Worm (Caenorhabditis elegans) whole organism, L4 larva: Measurements from ENCODE around the gene C38D9.2.

ENCODE experiments used
- F49E8.2 ChIP-seq: sonication (generic microtip); optimal IDR thresholded peaks from 2 replicates; lab custom pipeline; 2016; ENCODE audit warnings: missing compliant biosample characterization, mild to moderate bottlenecking, missing genetic modification characterization, borderline replicate concordance
- R02D3.7 ChIP-seq: fragments of 150-350 bp; sonication (generic microtip); optimal IDR thresholded peaks from 3 replicates; lab custom pipeline; 2014; ENCODE audit warnings: missing biosample characterization, missing genetic modification characterization
- Y105C5A.15 ChIP-seq: fragments of 200-800 bp; sonication (Bioruptor generic); IDR thresholded peaks from 2 replicates; pipeline ENCODE4 v1.3.6; 2022; ENCODE audit warnings: missing genetic modification characterization, missing compliant biosample characterization
- Y48G9A.11 ChIP-seq: fragments of 200-800 bp; sonication (Bioruptor generic); IDR thresholded peaks from 2 replicates; pipeline ENCODE4 v1.3.6; 2022; ENCODE audit warnings: missing genetic modification reagents, missing genetic modification characterization, missing compliant biosample characterization
- ZK546.5 ChIP-seq, 2 experiments: sonication (generic microtip); optimal IDR thresholded peaks; 2 replicates each; lab custom pipeline; 2017; ENCODE audit warnings: missing biosample characterization in 2 of 2, missing genetic modification characterization in 2 of 2
- aha-1 ChIP-seq: fragments of 150-350 bp; peaks from one replicate; lab custom pipeline; 2014; ENCODE audit warnings: missing biosample characterization, missing genetic modification characterization
- ceh-20 ChIP-seq: fragments of 200-800 bp; sonication (Bioruptor generic); IDR thresholded peaks from 2 replicates; pipeline ENCODE4 v1.3.6; 2022; ENCODE audit warnings: missing genetic modification reagents, missing genetic modification characterization, missing compliant biosample characterization
- ceh-28 ChIP-seq: fragments of 150-350 bp; optimal IDR thresholded peaks from 2 replicates; lab custom pipeline; 2014; ENCODE audit warnings: missing biosample characterization, missing genetic modification reagents, missing genetic modification characterization
- ceh-62 ChIP-seq: sonication (generic microtip); optimal IDR thresholded peaks from 2 replicates; lab custom pipeline; 2017; ENCODE audit warnings: missing biosample characterization, missing genetic modification characterization
- ces-1 ChIP-seq: fragments of 150-350 bp; sonication (generic microtip); optimal IDR thresholded peaks from 4 replicates; lab custom pipeline; 2014; ENCODE audit warnings: missing biosample characterization, missing genetic modification reagents, missing genetic modification characterization
- ctbp-1 ChIP-seq: fragments of 200-800 bp; sonication (Bioruptor generic); IDR thresholded peaks from 2 replicates; pipeline ENCODE4 v1.3.6; 2022; ENCODE audit warnings: missing genetic modification reagents, missing genetic modification characterization, missing compliant biosample characterization
- daf-16 ChIP-seq, 3 experiments: sonication (generic microtip); optimal IDR thresholded peaks; 2 replicates each; lab custom pipeline; 2016 to 2017; ENCODE audit warnings: missing genetic modification characterization in 3 of 3, missing genetic modification reagents in 3 of 3, mild to moderate bottlenecking in 2 of 3, missing compliant biosample characterization in 2 of 3, missing biosample characterization in 1 of 3, moderate library complexity in 1 of 3
- daf-8 ChIP-seq: fragments of 200-800 bp; sonication (Bioruptor generic); IDR thresholded peaks from 2 replicates; pipeline ENCODE4 v1.3.6; 2022; ENCODE audit warnings: missing genetic modification characterization, missing compliant biosample characterization
- dmd-9 ChIP-seq: fragments of 200-800 bp; sonication (Bioruptor generic); IDR thresholded peaks from 2 replicates; pipeline ENCODE4 v1.3.6; 2022; ENCODE audit warnings: missing genetic modification reagents, missing genetic modification characterization, missing compliant biosample characterization
- dpl-1 ChIP-seq: fragments of 150-350 bp; optimal IDR thresholded peaks from 2 replicates; lab custom pipeline; 2014; ENCODE audit warnings: missing biosample characterization, missing genetic modification reagents, missing genetic modification characterization
- duxl-1 ChIP-seq: sonication (generic microtip); optimal IDR thresholded peaks from 2 replicates; lab custom pipeline; 2016; ENCODE audit warnings: mild to moderate bottlenecking, missing genetic modification characterization, moderate library complexity, missing compliant biosample characterization; ENCODE audit not compliant: poor library complexity
- fkh-10 ChIP-seq: fragments of 150-350 bp; optimal IDR thresholded peaks from 2 replicates; lab custom pipeline; 2014; ENCODE audit warnings: missing biosample characterization, missing genetic modification reagents, missing genetic modification characterization
- fos-1 ChIP-seq: fragments of 150-350 bp; optimal IDR thresholded peaks from 2 replicates; lab custom pipeline; 2014; ENCODE audit warnings: missing biosample characterization, missing genetic modification characterization
- hlh-11 ChIP-seq: fragments of 200-800 bp; sonication (Bioruptor generic); optimal IDR thresholded peaks from 2 replicates; lab custom pipeline; 2018; ENCODE audit warnings: mild to moderate bottlenecking, missing genetic modification characterization, missing compliant biosample characterization
- lin-15B ChIP-seq: fragments of 150-350 bp; sonication (generic microtip); optimal IDR thresholded peaks from 3 replicates; lab custom pipeline; 2014; ENCODE audit warnings: missing biosample characterization, missing genetic modification characterization
- lin-38 ChIP-seq: fragments of 200-800 bp; sonication (Bioruptor generic); IDR thresholded peaks from 2 replicates; pipeline ENCODE4 v1.3.6; 2022; ENCODE audit warnings: missing genetic modification reagents, missing genetic modification characterization, missing compliant biosample characterization
- lir-3 ChIP-seq: sonication (generic microtip); optimal IDR thresholded peaks from 2 replicates; lab custom pipeline; 2016; ENCODE audit warnings: mild to moderate bottlenecking, missing genetic modification characterization, missing compliant biosample characterization
- madf-5 ChIP-seq, 2 experiments: fragments of 200-800 bp; sonication (Bioruptor generic); IDR thresholded peaks; 2 replicates each; pipeline ENCODE4 v1.3.6; 2022; ENCODE audit warnings: missing compliant biosample characterization in 2 of 2, missing genetic modification characterization in 2 of 2
- mxl-2 ChIP-seq: fragments of 200-800 bp; sonication (Bioruptor generic); conservative IDR thresholded peaks from 2 replicates; pipeline ENCODE4 v1.3.6; 2022; ENCODE audit warnings: missing genetic modification reagents, missing genetic modification characterization, missing compliant biosample characterization
- nhr-10 ChIP-seq: fragments of 150-350 bp; optimal IDR thresholded peaks from 2 replicates; lab custom pipeline; 2014; ENCODE audit warnings: missing biosample characterization, missing genetic modification characterization
- nhr-102 ChIP-seq: sonication (generic microtip); optimal IDR thresholded peaks from 2 replicates; lab custom pipeline; 2016; ENCODE audit warnings: mild to moderate bottlenecking, missing genetic modification characterization, moderate library complexity, missing compliant biosample characterization
- nhr-111 ChIP-seq: fragments of 200-800 bp; sonication (Bioruptor generic); optimal IDR thresholded peaks from 2 replicates; lab custom pipeline; 2018; ENCODE audit warnings: mild to moderate bottlenecking, missing genetic modification characterization, missing compliant biosample characterization
- nhr-25 ChIP-seq: sonication (generic microtip); optimal IDR thresholded peaks from 2 replicates; lab custom pipeline; 2017; ENCODE audit warnings: missing genetic modification characterization, mild to moderate bottlenecking, missing compliant biosample characterization, antibody characterized with exemption, moderate library complexity, borderline replicate concordance; ENCODE audit not compliant: insufficient read depth
- nhr-6 ChIP-seq: fragments of 150-350 bp; optimal IDR thresholded peaks from 2 replicates; lab custom pipeline; 2014; ENCODE audit warnings: missing biosample characterization, missing genetic modification characterization
- pha-4 ChIP-seq, 2 experiments: fragments of 150-350 bp in 1 of 2; fragments of 200-800 bp in 1 of 2; sonication (Bioruptor generic) in 1 of 2; IDR thresholded peaks in 1 of 2; optimal IDR thresholded peaks in 1 of 2; 2 replicates each; pipeline versions ENCODE4 v1.3.6 to Lab custom; 2014 to 2022; ENCODE audit warnings: missing genetic modification characterization in 2 of 2, missing genetic modification reagents in 2 of 2, missing biosample characterization in 1 of 2, missing compliant biosample characterization in 1 of 2
- saeg-2 ChIP-seq: fragments of 200-800 bp; sonication (Bioruptor generic); IDR thresholded peaks from 2 replicates; pipeline ENCODE4 v1.3.6; 2022; ENCODE audit warnings: missing genetic modification reagents, missing genetic modification characterization, missing compliant biosample characterization
- set-16 ChIP-seq: fragments of 200-800 bp; sonication (Bioruptor generic); IDR thresholded peaks from 2 replicates; pipeline ENCODE4 v1.3.6; 2022; ENCODE audit warnings: missing genetic modification reagents, missing genetic modification characterization, missing compliant biosample characterization
- skn-1 ChIP-seq: fragments of 150-350 bp; optimal IDR thresholded peaks from 2 replicates; lab custom pipeline; 2014; ENCODE audit warnings: missing biosample characterization, missing genetic modification characterization
- snpc-4 ChIP-seq: fragments of 150-350 bp; optimal IDR thresholded peaks from 2 replicates; lab custom pipeline; 2014; ENCODE audit warnings: missing biosample characterization, missing genetic modification characterization
- unc-62 ChIP-seq, 3 experiments: fragments of 150-350 bp in 1 of 3; sonication (generic microtip); optimal IDR thresholded peaks in 2 of 3; peaks in 1 of 3; 1 replicate in 1 of 3; 2 replicates in 2 of 3; lab custom pipeline; 2014 to 2017; ENCODE audit warnings: missing biosample characterization in 3 of 3, missing genetic modification characterization in 3 of 3, missing genetic modification reagents in 3 of 3, missing genotype in 1 of 3

C38D9.2 gene

ce11 chrV:17549362-17549761 is 17.6 kb upstream of the C38D9.2 start, which contains the start of gene fbxa-176 (continued):
- TF ChIP-seq madf-5 (GFP tag; IDR thresholded peaks at IDR 0.05; lab: Robert Waterston, UW) (no peak), ctbp-1 (GFP tag; lab: Robert Waterston, UW) (no peak), dmd-9 (GFP tag; lab: Robert Waterston, UW) (no peak), pha-4 (GFP tag; IDR thresholded peaks at IDR 0.05; lab: Robert Waterston, UW) (no peak), pha-4 (tag; optimal IDR thresholded peaks at IDR 0.05; lab: Kevin White, UChicago) (no peak), hlh-11 (peak; percentile 26), daf-16 (GFP tag; optimal IDR thresholded peaks at IDR 0.05; lab: Kevin White, UChicago) (no peak), daf-16 (tag; optimal IDR thresholded peaks at IDR 0.05; lab: Kevin White, UChicago) (peak; percentile 65), saeg-2 (GFP tag; lab: Robert Waterston, UW) (no peak), fos-1 (no peak), snpc-4 (no peak), ceh-28 (no peak), R02D3.7 (no peak), ZK546.5 (tag; optimal IDR thresholded peaks at IDR 0.05; lab: Kevin White, UChicago) (no peak)

ce11 chrV:17551396-17551795 is 15.6 kb upstream of the C38D9.2 start:
- TF ChIP-seq daf-8 (GFP tag; lab: Robert Waterston, UW) (no peak), unc-62 (GFP tag; optimal IDR thresholded peaks at IDR 0.05 in 1 of 2; lab: Kevin White, UChicago) (peak in 1 of 2 experiments; percentile 91), unc-62 (tag; optimal IDR thresholded peaks at IDR 0.05; lab: Kevin White, UChicago) (no peak)

- TF ChIP-seq fos-1 (no peak), F49E8.2 (no peak), ceh-20 (no peak), nhr-10 (no peak), nhr-102 (tag; lab: Kevin White, UChicago) (no peak), dpl-1 (GFP tag; lab: Kevin White, UChicago) (no peak), unc-62 (GFP tag; optimal IDR thresholded peaks at IDR 0.05 in 1 of 2; lab: Kevin White, UChicago) (no peak), unc-62 (tag; optimal IDR thresholded peaks at IDR 0.05; lab: Kevin White, UChicago) (no peak), nhr-25 (tag; lab: Kevin White, UChicago) (no peak), nhr-6 (tag; lab: Kevin White, UChicago) (no peak), ces-1 (no peak), set-16 (no peak), skn-1 (tag; lab: Kevin White, UChicago) (no peak), aha-1 (no peak), duxl-1 (tag; lab: Kevin White, UChicago) (no peak), Y105C5A.15 (no peak)
These were observed 14.2 kb upstream of the C38D9.2 start, which contains the start of gene C38D9.8 for ce11 chrV:17552759-17553158. Gene C38D9.8, minus strand, starts transcription at chrV:17552859.

ce11 chrV:17558377-17558776 is 8.6 kb upstream of the C38D9.2 start, which contains the start of gene fbxa-174:
Gene fbxa-174, minus strand, starts transcription at chrV:17558477.
- TF ChIP-seq nhr-111 (GFP tag; lab: Kevin White, UChicago) (no peak), Y48G9A.11 (no peak), mxl-2 (no peak), saeg-2 (GFP tag; lab: Robert Waterston, UW) (no peak), lir-3 (tag; lab: Kevin White, UChicago) (no peak), nhr-102 (tag; lab: Kevin White, UChicago) (no peak), fkh-10 (no peak), ceh-62 (tag; lab: Kevin White, UChicago) (no peak), lin-15B (tag; lab: Kevin White, UChicago) (no peak), lin-38 (GFP tag; lab: Robert Waterston, UW) (no peak), madf-5 (GFP tag; IDR thresholded peaks at IDR 0.05; lab: Robert Waterston, UW) (no peak)
- TF ChIP-seq, all 104 proteins: peak for 0
